Worm (Caenorhabditis elegans): ENCODE results near the gene valv-1.

DNA sequence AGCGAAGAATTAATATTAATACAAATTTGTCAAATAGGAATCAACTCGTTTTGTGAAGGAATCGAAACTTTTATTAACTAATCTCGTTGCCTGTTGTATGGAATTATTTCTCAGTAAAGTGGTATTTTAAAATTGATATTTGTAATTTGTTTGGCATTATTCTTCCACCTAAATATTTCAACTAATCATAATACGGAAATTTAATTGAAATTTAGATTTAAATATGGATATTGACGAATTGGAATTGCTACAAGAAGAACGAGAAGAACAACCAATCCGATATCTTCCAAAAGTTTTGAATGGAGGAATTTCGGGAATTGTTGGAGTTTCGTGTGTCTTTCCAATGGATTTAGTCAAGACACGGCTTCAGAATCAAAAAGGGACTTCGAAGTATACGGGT lies 29.7 kb upstream of the valv-1 start, which contains the start of gene slc-25A18.2:
- no peak for TF ChIP-seq blmp-1 (tag; optimal IDR thresholded peaks at IDR 0.05)
- no peak for TF ChIP-seq ztf-11 (tag; optimal IDR thresholded peaks at IDR 0.05)
- TF ChIP-seq elt-1 (tag; optimal IDR thresholded peaks at IDR 0.05; ENCODE audit: borderline replicate concordance, insufficient read depth), result no peak
- TF ChIP-seq unc-39 (tag; optimal IDR thresholded peaks at IDR 0.05), result no peak
- no peak for TF ChIP-seq snpc-4 (tag; optimal IDR thresholded peaks at IDR 0.05)
- no peak for TF ChIP-seq lin-13 (tag; optimal IDR thresholded peaks at IDR 0.05)
- no peak for TF ChIP-seq nhr-237 (tag; optimal IDR thresholded peaks at IDR 0.05)
- TF ChIP-seq nhr-76 (tag; optimal IDR thresholded peaks at IDR 0.05), result no peak
- no peak for TF ChIP-seq unc-62 (GFP tag; optimal IDR thresholded peaks at IDR 0.05)
- TF ChIP-seq nhr-12 (tag; optimal IDR thresholded peaks at IDR 0.05), result no peak
- TF ChIP-seq elt-3 (tag; optimal IDR thresholded peaks at IDR 0.05), result no peak
- no peak for TF ChIP-seq pha-4 (tag; optimal IDR thresholded peaks at IDR 0.05)

Measured in whole organism, mixed stage, embryonic.